Fruit fly (Drosophila melanogaster) whole organism: ENCODE data around the gene H2.0.

Source experiments
- CG8478 ChIP-seq: fragments of >200 bp; optimal IDR thresholded peaks from 2 replicates; lab custom pipeline; 2018; ENCODE audit warnings: inconsistent platforms
- Dll ChIP-seq: fragments of >200 bp; optimal IDR thresholded peaks from 2 replicates; lab custom pipeline; 2017
- EcR ChIP-seq, 2 experiments: fragments of >200 bp; optimal IDR thresholded peaks; 2 replicates each; lab custom pipeline; 2017; ENCODE audit warnings: missing biosample characterization in 2 of 2, missing genetic modification characterization in 2 of 2, missing genetic modification reagents in 2 of 2
- psq ChIP-seq: fragments of >200 bp; optimal IDR thresholded peaks from 2 replicates; lab custom pipeline; 2017

dm6 chr2L:6062382-6063082, 43.3 kb upstream of the H2.0 start, which contains the start of the genes ND-51 and CG13994:
- TF ChIP-seq CG8478, result no peak
- no peak for TF ChIP-seq Dll (lab: Kevin White, UChicago)
- TF ChIP-seq EcR (GFP tag; optimal IDR thresholded peaks at IDR 0.05; lab: Kevin White, UChicago), result no peak
- TF ChIP-seq psq (lab: Kevin White, UChicago), result no peak
